Fruit fly (Drosophila melanogaster) whole organism, embryonic: Measurements from ENCODE around the gene Pop5.
A peak's percentile ranks its signal among the peaks of the same experiment; 100 is the strongest.

Experiments used
- Asciz ChIP-seq: fragments of 200-800 bp; sonication (Bioruptor generic); optimal IDR thresholded peaks from 2 replicates; lab custom pipeline; 2017; ENCODE audit warnings: missing biosample characterization, mild to moderate bottlenecking, missing genetic modification characterization, missing genetic modification reagents
- Awh ChIP-seq: fragments of 200-800 bp; sonication (Bioruptor generic); IDR thresholded peaks from 2 replicates; pipeline ENCODE4, ENCODE4 v1.3.6; 2022; ENCODE audit warnings: missing biosample characterization, missing genetic modification characterization
- B-H1 ChIP-seq: fragments of 200-800 bp; sonication (Bioruptor generic); IDR thresholded peaks from 3 replicates; pipeline ENCODE4 v1.3.6; 2022; ENCODE audit warnings: missing biosample characterization, missing genetic modification characterization
- CG13775 ChIP-seq: fragments of 200-800 bp; sonication (Bioruptor generic); optimal IDR thresholded peaks from 3 replicates; lab custom pipeline; 2017; ENCODE audit warnings: missing biosample characterization, mild to moderate bottlenecking, missing genetic modification characterization
- CG14014 ChIP-seq: fragments of 200-800 bp; sonication (Bioruptor generic); IDR thresholded peaks from 2 replicates; pipeline ENCODE4 v1.3.6; 2022; ENCODE audit warnings: missing biosample characterization, missing genetic modification characterization
- CG15073 ChIP-seq: fragments of 200-800 bp; sonication (Bioruptor generic); optimal IDR thresholded peaks from 2 replicates; lab custom pipeline; 2016; ENCODE audit warnings: missing biosample characterization, missing genetic modification characterization
- CG15269 ChIP-seq: fragments of 200-800 bp; sonication (Bioruptor generic); optimal IDR thresholded peaks from 2 replicates; lab custom pipeline; 2018; ENCODE audit warnings: missing biosample characterization, mild to moderate bottlenecking, missing genetic modification characterization, moderate library complexity
- CG15696 ChIP-seq: fragments of 200-800 bp; sonication (Bioruptor generic); optimal IDR thresholded peaks from 2 replicates; lab custom pipeline; 2019; ENCODE audit warnings: missing biosample characterization, mild to moderate bottlenecking, missing genetic modification characterization, moderate library complexity
- CG16863 ChIP-seq: fragments of 200-800 bp; sonication (Bioruptor generic); optimal IDR thresholded peaks from 3 replicates; lab custom pipeline; 2016; ENCODE audit warnings: missing biosample characterization, missing genetic modification characterization
- CG17568 ChIP-seq: fragments of 200-800 bp; sonication (Bioruptor generic); optimal IDR thresholded peaks from 2 replicates; lab custom pipeline; 2018; ENCODE audit warnings: missing biosample characterization, mild to moderate bottlenecking, missing genetic modification characterization, moderate library complexity
- CG17802 ChIP-seq: fragments of 200-800 bp; sonication (Bioruptor generic); optimal IDR thresholded peaks from 2 replicates; lab custom pipeline; 2018; ENCODE audit warnings: missing biosample characterization, mild to moderate bottlenecking, missing genetic modification characterization, moderate library complexity
- CG2889 ChIP-seq: fragments of 200-800 bp; sonication (Bioruptor generic); IDR thresholded peaks from 3 replicates; pipeline ENCODE4 v1.3.6; 2022; ENCODE audit warnings: missing biosample characterization, missing genetic modification characterization
- CG4424 ChIP-seq: fragments of 200-800 bp; sonication (Bioruptor generic); optimal IDR thresholded peaks from 3 replicates; lab custom pipeline; 2016; ENCODE audit warnings: missing biosample characterization, missing genetic modification characterization
- CG5180 ChIP-seq: fragments of 200-800 bp; sonication (Bioruptor generic); optimal IDR thresholded peaks from 3 replicates; lab custom pipeline; 2017; ENCODE audit warnings: missing biosample characterization, missing genetic modification characterization, mild to moderate bottlenecking, moderate library complexity, missing genetic modification reagents
- CG9876 ChIP-seq: fragments of 200-800 bp; sonication (Bioruptor generic); optimal IDR thresholded peaks from 2 replicates; lab custom pipeline; 2016; ENCODE audit warnings: missing biosample characterization, missing genetic modification characterization
- CG9932 ChIP-seq: fragments of 200-800 bp; sonication (Bioruptor generic); IDR thresholded peaks from 2 replicates; pipeline ENCODE4 v1.3.6; 2022; ENCODE audit warnings: missing biosample characterization, missing genetic modification characterization
- CoRest ChIP-seq: fragments of 200-800 bp; sonication (Bioruptor generic); optimal IDR thresholded peaks from 3 replicates; lab custom pipeline; 2018; ENCODE audit warnings: missing biosample characterization, mild to moderate bottlenecking, missing genetic modification characterization, moderate library complexity
- CrebB ChIP-seq: fragments of 200-800 bp; sonication (Bioruptor generic); optimal IDR thresholded peaks from 3 replicates; lab custom pipeline; 2018; ENCODE audit warnings: missing biosample characterization, mild to moderate bottlenecking, missing genetic modification characterization
- D19B ChIP-seq: fragments of 200-800 bp; sonication (Bioruptor generic); optimal IDR thresholded peaks from 2 replicates; lab custom pipeline; 2017; ENCODE audit warnings: missing biosample characterization, mild to moderate bottlenecking, missing genetic modification characterization
- Dip2 ChIP-seq: fragments of 200-800 bp; sonication (Bioruptor generic); IDR thresholded peaks from 2 replicates; pipeline ENCODE4 v1.3.6; 2022; ENCODE audit warnings: missing biosample characterization, missing genetic modification characterization
- Doc2 ChIP-seq: fragments of 200-800 bp; sonication (Bioruptor generic); IDR thresholded peaks from 2 replicates; pipeline ENCODE4 v1.3.6; 2022; ENCODE audit warnings: missing biosample characterization, missing genetic modification characterization
- Fer3 ChIP-seq: fragments of 200-800 bp; sonication (Bioruptor generic); optimal IDR thresholded peaks from 2 replicates; lab custom pipeline; 2018; ENCODE audit warnings: missing biosample characterization, mild to moderate bottlenecking, missing genetic modification characterization, moderate library complexity
- GATAe ChIP-seq: fragments of 200-800 bp; sonication (Bioruptor generic); conservative IDR thresholded peaks from 2 replicates; pipeline ENCODE4 v1.3.6; 2022; ENCODE audit warnings: missing biosample characterization, missing genetic modification characterization
- H15 ChIP-seq: fragments of 200-800 bp; sonication (Bioruptor generic); IDR thresholded peaks from 3 replicates; pipeline ENCODE4 v1.3.6; 2022; ENCODE audit warnings: missing biosample characterization, missing genetic modification characterization
- Hr3 ChIP-seq: fragments of 200-800 bp; sonication (Bioruptor generic); optimal IDR thresholded peaks from 3 replicates; lab custom pipeline; 2016; ENCODE audit warnings: missing biosample characterization, missing genetic modification characterization
- MTF-1 ChIP-seq: fragments of 200-800 bp; sonication (Bioruptor generic); optimal IDR thresholded peaks from 2 replicates; lab custom pipeline; 2018; ENCODE audit warnings: missing biosample characterization, mild to moderate bottlenecking, missing genetic modification characterization, borderline replicate concordance
- Meics ChIP-seq: fragments of 200-800 bp; sonication (Bioruptor generic); optimal IDR thresholded peaks from 2 replicates; lab custom pipeline; 2017; ENCODE audit warnings: missing biosample characterization, mild to moderate bottlenecking, missing genetic modification characterization
- Myb ChIP-seq: fragments of 200-800 bp; sonication (Bioruptor generic); optimal IDR thresholded peaks from 2 replicates; lab custom pipeline; 2016; ENCODE audit warnings: missing biosample characterization, missing genetic modification characterization
- NfI ChIP-seq: fragments of 200-800 bp; sonication (Bioruptor generic); optimal IDR thresholded peaks from 3 replicates; lab custom pipeline; 2018; ENCODE audit warnings: missing biosample characterization, mild to moderate bottlenecking, missing genetic modification characterization, moderate library complexity
- Ravus ChIP-seq: fragments of 200-800 bp; sonication (Bioruptor generic); IDR thresholded peaks from 2 replicates; pipeline ENCODE4 v1.3.6; 2022; ENCODE audit warnings: missing biosample characterization, missing genetic modification characterization
- al ChIP-seq: fragments of 200-800 bp; sonication (Bioruptor generic); IDR thresholded peaks from 2 replicates; pipeline ENCODE4 v1.3.6; 2022; ENCODE audit warnings: missing biosample characterization, missing genetic modification characterization
- ara ChIP-seq: fragments of 200-800 bp; sonication (Bioruptor generic); IDR thresholded peaks from 2 replicates; pipeline ENCODE4 v1.3.6; 2022; ENCODE audit warnings: missing biosample characterization, missing genetic modification characterization
- cato ChIP-seq: fragments of 200-800 bp; sonication (Bioruptor generic); optimal IDR thresholded peaks from 2 replicates; lab custom pipeline; 2016; ENCODE audit warnings: missing biosample characterization, missing genetic modification characterization, borderline replicate concordance
- chinmo ChIP-seq: fragments of 200-800 bp; sonication (Bioruptor generic); IDR thresholded peaks from 4 replicates; pipeline ENCODE4 v1.3.6; 2022; ENCODE audit warnings: missing biosample characterization, missing genetic modification characterization; ENCODE audit not compliant: partially characterized antibody
- ci ChIP-seq: fragments of 200-800 bp; sonication (Bioruptor generic); IDR thresholded peaks from 3 replicates; pipeline ENCODE4 v1.3.6; 2022; ENCODE audit warnings: missing biosample characterization, missing genetic modification characterization
- hb ChIP-seq: fragments of 200-800 bp; sonication (Bioruptor generic); IDR thresholded peaks from 3 replicates; pipeline ENCODE4 v1.3.6; 2022; ENCODE audit warnings: missing biosample characterization, missing genetic modification characterization; ENCODE audit not compliant: partially characterized antibody
- maf-S ChIP-seq: fragments of 200-800 bp; sonication (Bioruptor generic); optimal IDR thresholded peaks from 2 replicates; lab custom pipeline; 2016; ENCODE audit warnings: missing biosample characterization, missing genetic modification characterization
- onecut ChIP-seq: fragments of 200-800 bp; sonication (Bioruptor generic); IDR thresholded peaks from 2 replicates; pipeline ENCODE4 v1.3.6; 2022; ENCODE audit warnings: missing biosample characterization, missing genetic modification characterization
- pho ChIP-seq: fragments of 200-800 bp; sonication (Bioruptor generic); optimal IDR thresholded peaks from 2 replicates; lab custom pipeline; 2016; ENCODE audit warnings: missing biosample characterization, missing genetic modification characterization
- pnt ChIP-seq: fragments of 200-800 bp; sonication (Bioruptor generic); optimal IDR thresholded peaks from 3 replicates; lab custom pipeline; 2016; ENCODE audit warnings: missing biosample characterization, missing genetic modification characterization
- psq ChIP-seq: fragments of 200-800 bp; sonication (Bioruptor generic); optimal IDR thresholded peaks from 2 replicates; lab custom pipeline; 2017; ENCODE audit warnings: missing biosample characterization, missing genetic modification characterization
- scrt ChIP-seq: fragments of 200-800 bp; sonication (Bioruptor generic); optimal IDR thresholded peaks from 2 replicates; lab custom pipeline; 2018; ENCODE audit warnings: missing biosample characterization, mild to moderate bottlenecking, missing genetic modification characterization, moderate library complexity
- slp2 ChIP-seq: fragments of 200-800 bp; sonication (Bioruptor generic); optimal IDR thresholded peaks from 2 replicates; lab custom pipeline; 2016; ENCODE audit warnings: missing biosample characterization, missing genetic modification characterization
- sqz ChIP-seq: fragments of 200-800 bp; sonication (Bioruptor generic); optimal IDR thresholded peaks from 3 replicates; lab custom pipeline; 2018; ENCODE audit warnings: missing biosample characterization, mild to moderate bottlenecking, missing genetic modification characterization
- stc ChIP-seq: fragments of 200-800 bp; sonication (Bioruptor generic); IDR thresholded peaks from 2 replicates; pipeline ENCODE4 v1.3.6; 2022; ENCODE audit warnings: missing biosample characterization, missing genetic modification characterization
- stwl ChIP-seq: fragments of 200-800 bp; sonication (Bioruptor generic); optimal IDR thresholded peaks from 3 replicates; lab custom pipeline; 2018; ENCODE audit warnings: missing biosample characterization, mild to moderate bottlenecking, missing genetic modification characterization, moderate library complexity
- trem ChIP-seq: fragments of 200-800 bp; optimal IDR thresholded peaks from 3 replicates; lab custom pipeline; 2019; ENCODE audit warnings: missing biosample characterization, mild to moderate bottlenecking, missing genetic modification characterization, moderate library complexity
- zen ChIP-seq: fragments of 200-800 bp; sonication (Bioruptor generic); optimal IDR thresholded peaks from 3 replicates; lab custom pipeline; 2018; ENCODE audit warnings: missing biosample characterization, mild to moderate bottlenecking, missing genetic modification characterization, moderate library complexity
- zf30C ChIP-seq: fragments of 200-800 bp; sonication (Bioruptor generic); optimal IDR thresholded peaks from 3 replicates; lab custom pipeline; 2018; ENCODE audit warnings: missing biosample characterization, mild to moderate bottlenecking, missing genetic modification characterization

Gene Pop5

dm6 chr3L:17009715-17010491 lies 34.9 kb downstream of the Pop5 start (continued):
- no peak for TF ChIP-seq sqz (GFP tag; lab: Kevin White, UChicago)
- no peak for TF ChIP-seq hb
- no peak for TF ChIP-seq psq (GFP tag; lab: Kevin White, UChicago)
- peak; percentile 32 for TF ChIP-seq Asciz (GFP tag; lab: Kevin White, UChicago)
- no peak for TF ChIP-seq H15 (GFP tag; lab: Robert Waterston, UW)
- TF ChIP-seq CG16863 (GFP tag; lab: Kevin White, UChicago): no peak
- TF ChIP-seq ci (GFP tag; lab: Robert Waterston, UW): peak; percentile 55
- TF ChIP-seq CG17802 (tag; lab: Kevin White, UChicago): no peak
- peak; percentile 2 for TF ChIP-seq Myb (GFP tag; lab: Kevin White, UChicago)
- TF ChIP-seq CG13775 (GFP tag; lab: Kevin White, UChicago): no peak
- peak; percentile 52 for TF ChIP-seq CG17568 (GFP tag; lab: Kevin White, UChicago)
- 0 out of 2 replicates have a peak, but pooled peaks have one; percentile 26 for TF ChIP-seq Awh (GFP tag; lab: Robert Waterston, UW)
- peak; percentile 31 for TF ChIP-seq CG9932 (GFP tag; lab: Robert Waterston, UW)
- TF ChIP-seq chinmo (GFP tag; lab: Robert Waterston, UW): peak; percentile 100
- TF ChIP-seq GATAe (GFP tag; lab: Robert Waterston, UW): peak; percentile 89
- no peak for TF ChIP-seq Hr3 (GFP tag; lab: Kevin White, UChicago)
- TF ChIP-seq Ravus (GFP tag; lab: Robert Waterston, UW): no peak; the same call in 1 of the 2 replicates
- TF ChIP-seq CrebB (tag; lab: Kevin White, UChicago): peak; percentile 75
- peak; percentile 14; the same call in 1 of the 2 replicates for TF ChIP-seq CG14014 (GFP tag; lab: Robert Waterston, UW)
- TF ChIP-seq MTF-1: peak; percentile 58
- peak; percentile 38; the same call in 1 of the 2 replicates for TF ChIP-seq ara (GFP tag; lab: Robert Waterston, UW)
- TF ChIP-seq stwl (tag; lab: Kevin White, UChicago): no peak
- TF ChIP-seq slp2 (GFP tag; lab: Kevin White, UChicago): no peak
- TF ChIP-seq CG2889 (GFP tag; lab: Robert Waterston, UW): no peak
- peak; percentile 27 for TF ChIP-seq NfI
- TF ChIP-seq Doc2 (GFP tag; lab: Robert Waterston, UW): no peak
- no peak for TF ChIP-seq zen (tag; lab: Kevin White, UChicago)
- TF ChIP-seq CG15073: no peak
- TF ChIP-seq pho: peak; percentile 26
- no peak for TF ChIP-seq Dip2 (GFP tag; lab: Robert Waterston, UW)
- no peak; the same call in 2 of the 3 replicates for TF ChIP-seq B-H1
- TF ChIP-seq CG15269 (tag; lab: Kevin White, UChicago): peak; percentile 27
- no peak for TF ChIP-seq zf30C (GFP tag; lab: Kevin White, UChicago)
- TF ChIP-seq onecut (GFP tag; lab: Robert Waterston, UW): peak; percentile 33
- peak; percentile 24; the same call in 1 of the 2 replicates for TF ChIP-seq al (GFP tag; lab: Robert Waterston, UW)
- TF ChIP-seq stc (GFP tag; lab: Robert Waterston, UW): peak; percentile 45; the same call in 1 of the 2 replicates
- TF ChIP-seq Meics (GFP tag; lab: Kevin White, UChicago): peak; percentile 45
- TF ChIP-seq cato: no peak
- peak; percentile 0 for TF ChIP-seq maf-S (GFP tag; lab: Kevin White, UChicago)
- TF ChIP-seq CG4424 (GFP tag; lab: Kevin White, UChicago): peak; percentile 34
- no peak for TF ChIP-seq CG9876 (GFP tag; lab: Kevin White, UChicago)
- peak; percentile 63 for TF ChIP-seq CG5180 (GFP tag; lab: Kevin White, UChicago)
- TF ChIP-seq CoRest (tag; lab: Kevin White, UChicago): peak; percentile 0
- peak; percentile 46 for TF ChIP-seq D19B (GFP tag; lab: Kevin White, UChicago)
- no peak for TF ChIP-seq trem (tag; lab: Kevin White, UChicago)
- peak; percentile 26 for TF ChIP-seq CG15696
- peak; percentile 32 for TF ChIP-seq Fer3 (tag; lab: Kevin White, UChicago)
- peak; percentile 50 for TF ChIP-seq scrt (GFP tag; lab: Kevin White, UChicago)
- no peak for TF ChIP-seq pnt (GFP tag; lab: Kevin White, UChicago)
